Worm (Caenorhabditis elegans): ENCODE data around the gene wdr-5.1.

ce11 chrIII:3706586-3706985 is 1.5 kb downstream of the wdr-5.1 start, which contains the start of gene dph-1:
- no peak for TF ChIP-seq jun-1 (tag; optimal IDR thresholded peaks at IDR 0.05)
- TF ChIP-seq efl-1 (optimal IDR thresholded peaks at IDR 0.05) = no peak
- TF ChIP-seq efl-1 (GFP tag; optimal IDR thresholded peaks at IDR 0.05 in 1 of 2) = no peak
- TF ChIP-seq snpc-4 (tag; optimal IDR thresholded peaks at IDR 0.05) = no peak
- TF ChIP-seq fkh-8 (tag; optimal IDR thresholded peaks at IDR 0.05) = no peak
- no peak for TF ChIP-seq nhr-84 (tag; optimal IDR thresholded peaks at IDR 0.05)
- TF ChIP-seq nhr-77 (tag; optimal IDR thresholded peaks at IDR 0.05) = no peak
